Worm (Caenorhabditis elegans) whole organism, late embryonic: Measurements from ENCODE around the gene C14A4.8.

Experiments
- C08G9.2 ChIP-seq: sonication (generic microtip); optimal IDR thresholded peaks from 2 replicates; lab custom pipeline; 2016; ENCODE audit warnings: mild to moderate bottlenecking, missing genetic modification characterization, moderate library complexity, missing compliant biosample characterization
- C38D4.7 ChIP-seq: fragments of 200-800 bp; sonication (Bioruptor generic); optimal IDR thresholded peaks from 2 replicates; lab custom pipeline; 2018; ENCODE audit warnings: mild to moderate bottlenecking, missing genetic modification characterization, moderate library complexity, missing compliant biosample characterization
- F13H6.1 ChIP-seq: sonication (generic microtip); optimal IDR thresholded peaks from 2 replicates; lab custom pipeline; 2016; ENCODE audit warnings: missing genetic modification characterization, missing compliant biosample characterization
- K02D7.2 ChIP-seq: sonication (generic microtip); optimal IDR thresholded peaks from 2 replicates; lab custom pipeline; 2017; ENCODE audit warnings: mild to moderate bottlenecking, missing genetic modification characterization, missing compliant biosample characterization
- T23F11.4 ChIP-seq: fragments of 200-800 bp; sonication (Bioruptor generic); optimal IDR thresholded peaks from 2 replicates; lab custom pipeline; 2018; ENCODE audit warnings: mild to moderate bottlenecking, missing genetic modification characterization, missing compliant biosample characterization
- Y22D7AL.16 ChIP-seq: sonication (generic microtip); optimal IDR thresholded peaks from 2 replicates; lab custom pipeline; 2016; ENCODE audit warnings: missing genetic modification characterization, missing compliant biosample characterization
- ahr-1 ChIP-seq: sonication (generic microtip); optimal IDR thresholded peaks from 2 replicates; lab custom pipeline; 2016; ENCODE audit warnings: missing genetic modification characterization, missing compliant biosample characterization
- ama-1 ChIP-seq: fragments of 150-350 bp; optimal IDR thresholded peaks from 2 replicates; lab custom pipeline; 2014
- ceh-14 ChIP-seq: sonication (generic microtip); optimal IDR thresholded peaks from 2 replicates; lab custom pipeline; 2016; ENCODE audit warnings: missing genotype, missing genetic modification characterization, missing compliant biosample characterization
- ceh-18 ChIP-seq: sonication (generic microtip); optimal IDR thresholded peaks from 2 replicates; lab custom pipeline; 2016; ENCODE audit warnings: missing genetic modification characterization, missing compliant biosample characterization
- ceh-19 ChIP-seq: fragments of 200-800 bp; sonication (Bioruptor generic); optimal IDR thresholded peaks from 2 replicates; lab custom pipeline; 2018; ENCODE audit warnings: mild to moderate bottlenecking, missing genetic modification characterization, missing compliant biosample characterization
- ceh-2 ChIP-seq: sonication (generic microtip); optimal IDR thresholded peaks from 2 replicates; lab custom pipeline; 2016; ENCODE audit warnings: missing genotype, missing genetic modification characterization, missing compliant biosample characterization
- ceh-30 ChIP-seq: fragments of 150-350 bp; optimal IDR thresholded peaks from 2 replicates; lab custom pipeline; 2014; ENCODE audit warnings: missing biosample characterization, missing genetic modification characterization
- ceh-31 ChIP-seq: sonication (generic microtip); optimal IDR thresholded peaks from 2 replicates; lab custom pipeline; 2016; ENCODE audit warnings: missing genetic modification characterization, missing compliant biosample characterization
- ceh-6 ChIP-seq: fragments of 200-800 bp; sonication (Bioruptor generic); optimal IDR thresholded peaks from 2 replicates; lab custom pipeline; 2018; ENCODE audit warnings: mild to moderate bottlenecking, missing genetic modification characterization, missing compliant biosample characterization
- ceh-9 ChIP-seq: sonication (generic microtip); optimal IDR thresholded peaks from 2 replicates; lab custom pipeline; 2016; ENCODE audit warnings: mild to moderate bottlenecking, missing genetic modification characterization, inconsistent platforms, missing compliant biosample characterization
- che-1 ChIP-seq: sonication (generic microtip); optimal IDR thresholded peaks from 2 replicates; lab custom pipeline; 2016; ENCODE audit warnings: mild to moderate bottlenecking, missing genetic modification characterization, missing compliant biosample characterization
- dmd-4 ChIP-seq: sonication (generic microtip); optimal IDR thresholded peaks from 2 replicates; lab custom pipeline; 2016; ENCODE audit warnings: borderline replicate concordance, missing genetic modification characterization, missing compliant biosample characterization
- dve-1 ChIP-seq: sonication (generic microtip); optimal IDR thresholded peaks from 2 replicates; lab custom pipeline; 2017; ENCODE audit warnings: antibody characterized with exemption, mild to moderate bottlenecking, missing genetic modification characterization, missing compliant biosample characterization
- elt-2 ChIP-seq: sonication (generic microtip); optimal IDR thresholded peaks from 2 replicates; lab custom pipeline; 2016; ENCODE audit warnings: missing genetic modification reagents, missing genetic modification characterization, missing compliant biosample characterization
- fax-1 ChIP-seq: sonication (generic microtip); optimal IDR thresholded peaks from 2 replicates; lab custom pipeline; 2016; ENCODE audit warnings: missing genotype, missing genetic modification characterization, missing compliant biosample characterization
- fkh-10 ChIP-seq: fragments of 150-350 bp; optimal IDR thresholded peaks from 2 replicates; lab custom pipeline; 2014; ENCODE audit warnings: missing biosample characterization, missing genetic modification reagents, missing genetic modification characterization
- hlh-13 ChIP-seq: fragments of 200-800 bp; sonication (Bioruptor generic); optimal IDR thresholded peaks from 2 replicates; lab custom pipeline; 2018; ENCODE audit warnings: mild to moderate bottlenecking, missing genetic modification characterization, missing compliant biosample characterization
- hlh-15 ChIP-seq: sonication (generic microtip); optimal IDR thresholded peaks from 2 replicates; lab custom pipeline; 2016; ENCODE audit warnings: missing genetic modification characterization, missing compliant biosample characterization
- hlh-30 ChIP-seq: sonication (generic microtip); optimal IDR thresholded peaks from 2 replicates; lab custom pipeline; 2017; ENCODE audit warnings: antibody characterized with exemption, missing genetic modification characterization, missing compliant biosample characterization; ENCODE audit not compliant: insufficient read depth
- hlh-6 ChIP-seq: sonication (generic microtip); optimal IDR thresholded peaks from 2 replicates; lab custom pipeline; 2016; ENCODE audit warnings: missing genotype, missing genetic modification characterization, missing compliant biosample characterization
- hlh-8 ChIP-seq: sonication (generic microtip); optimal IDR thresholded peaks from 2 replicates; lab custom pipeline; 2016; ENCODE audit warnings: missing genotype, missing genetic modification characterization, missing compliant biosample characterization
- lin-11 ChIP-seq: fragments of 200-800 bp; sonication (Bioruptor generic); optimal IDR thresholded peaks from 2 replicates; lab custom pipeline; 2018; ENCODE audit warnings: mild to moderate bottlenecking, missing genetic modification characterization, missing compliant biosample characterization
- madf-2 ChIP-seq: sonication (generic microtip); optimal IDR thresholded peaks from 2 replicates; lab custom pipeline; 2017; ENCODE audit warnings: missing genetic modification characterization, missing compliant biosample characterization
- nfya-1 ChIP-seq: sonication (generic microtip); optimal IDR thresholded peaks from 2 replicates; lab custom pipeline; 2017; ENCODE audit warnings: missing genetic modification characterization, mild to moderate bottlenecking, missing compliant biosample characterization, antibody characterized with exemption, moderate library complexity
- nhr-11 ChIP-seq: fragments of 150-350 bp; optimal IDR thresholded peaks from 2 replicates; lab custom pipeline; 2014; ENCODE audit warnings: missing biosample characterization, missing genetic modification characterization
- nhr-232 ChIP-seq: sonication (generic microtip); optimal IDR thresholded peaks from 2 replicates; lab custom pipeline; 2016; ENCODE audit warnings: missing genetic modification characterization, missing compliant biosample characterization
- npax-4 ChIP-seq: sonication (generic microtip); optimal IDR thresholded peaks from 2 replicates; lab custom pipeline; 2016; ENCODE audit warnings: missing genetic modification characterization, missing compliant biosample characterization
- pat-9 ChIP-seq: fragments of 200-800 bp; sonication (Bioruptor generic); optimal IDR thresholded peaks from 2 replicates; lab custom pipeline; 2018; ENCODE audit warnings: mild to moderate bottlenecking, missing genetic modification characterization, moderate library complexity, missing compliant biosample characterization
- pax-1 ChIP-seq: fragments of 150-350 bp; optimal IDR thresholded peaks from 2 replicates; lab custom pipeline; 2014; ENCODE audit warnings: missing biosample characterization, missing genetic modification characterization
- pqm-1 ChIP-seq: sonication (generic microtip); optimal IDR thresholded peaks from 2 replicates; lab custom pipeline; 2016; ENCODE audit warnings: missing genetic modification characterization, missing compliant biosample characterization
- ref-2 ChIP-seq: sonication (generic microtip); optimal IDR thresholded peaks from 2 replicates; lab custom pipeline; 2016; ENCODE audit warnings: missing genetic modification characterization, missing compliant biosample characterization
- sdc-2 ChIP-seq: sonication (generic microtip); optimal IDR thresholded peaks from 2 replicates; lab custom pipeline; 2016; ENCODE audit warnings: missing genotype, missing genetic modification characterization, missing compliant biosample characterization
- syd-9 ChIP-seq: sonication (generic microtip); optimal IDR thresholded peaks from 2 replicates; lab custom pipeline; 2016; ENCODE audit warnings: mild to moderate bottlenecking, missing genetic modification characterization, moderate library complexity, missing compliant biosample characterization
- unc-42 ChIP-seq: sonication (generic microtip); optimal IDR thresholded peaks from 2 replicates; lab custom pipeline; 2016; ENCODE audit warnings: missing genotype, missing genetic modification characterization, missing compliant biosample characterization
- unc-55 ChIP-seq: sonication (generic microtip); optimal IDR thresholded peaks from 2 replicates; lab custom pipeline; 2017; ENCODE audit warnings: missing biosample characterization, missing genetic modification reagents, missing genetic modification characterization
- unc-86 ChIP-seq: sonication (generic microtip); optimal IDR thresholded peaks from 2 replicates; lab custom pipeline; 2016; ENCODE audit warnings: missing genetic modification characterization, missing compliant biosample characterization
- zip-5 ChIP-seq: sonication (generic microtip); optimal IDR thresholded peaks from 2 replicates; lab custom pipeline; 2016; ENCODE audit warnings: missing genetic modification characterization, missing compliant biosample characterization
- ztf-16 ChIP-seq: sonication (generic microtip); optimal IDR thresholded peaks from 2 replicates; lab custom pipeline; 2017; ENCODE audit warnings: missing genetic modification characterization, missing compliant biosample characterization

Gene C14A4.8

ce11 chrII:10570302-10570701 lies 27.6 kb downstream of the C14A4.8 start, which contains the start of gene txt-13:
TSS of gene txt-13 (plus strand) at chrII:10570602.
- TF ChIP-seq F13H6.1 (tag; lab: Kevin White, UChicago) (no peak), ceh-14 (no peak), fax-1 (tag; lab: Kevin White, UChicago) (no peak), ceh-18 (no peak), elt-2 (no peak), nfya-1 (tag; lab: Kevin White, UChicago) (no peak), lin-11 (tag; lab: Kevin White, UChicago) (no peak), unc-86 (tag; lab: Kevin White, UChicago) (no peak), ztf-16 (no peak)

- peak; percentile 13 for TF ChIP-seq unc-55 (GFP tag; lab: Kevin White, UChicago)
- no peak for TF ChIP-seq ceh-19 (GFP tag; lab: Kevin White, UChicago)
Measured at ce11 chrII:10569498-10569897, 28.4 kb downstream of the C14A4.8 start.

- TF ChIP-seq ztf-16 (no peak), T23F11.4 (GFP tag; lab: Kevin White, UChicago) (no peak), dve-1 (tag; lab: Kevin White, UChicago) (no peak), ceh-30 (no peak), ref-2 (tag; lab: Kevin White, UChicago) (no peak), zip-5 (tag; lab: Kevin White, UChicago) (no peak), ceh-6 (GFP tag; lab: Kevin White, UChicago) (no peak), ceh-14 (no peak), sdc-2 (tag; lab: Kevin White, UChicago) (no peak), ceh-2 (tag; lab: Kevin White, UChicago) (no peak), dmd-4 (tag; lab: Kevin White, UChicago) (no peak)
Measured at ce11 chrII:10566458-10566857, 31.5 kb downstream of the C14A4.8 start.

ce11 chrII:10564578-10564977 lies 33.4 kb downstream of the C14A4.8 start, which contains the start of the genes C06A1.6 and C06A1.7:
TSS of gene C06A1.6 (minus strand) at chrII:10564678.
TSS of gene C06A1.7 (plus strand) at chrII:10564891.
- no peak for TF ChIP-seq ceh-2 (tag; lab: Kevin White, UChicago)
- no peak for TF ChIP-seq pqm-1 (tag; lab: Kevin White, UChicago)
- TF ChIP-seq pax-1 (tag; lab: Kevin White, UChicago): no peak

- TF ChIP-seq K02D7.2: peak; percentile 79
- peak; percentile 96 for TF ChIP-seq elt-2
- peak; percentile 81 for TF ChIP-seq madf-2 (tag; lab: Kevin White, UChicago)
- TF ChIP-seq C08G9.2 (tag; lab: Kevin White, UChicago): peak; percentile 84
- TF ChIP-seq hlh-30: peak; percentile 89
- peak; percentile 20 for TF ChIP-seq npax-4 (tag; lab: Kevin White, UChicago)
- TF ChIP-seq ceh-2 (tag; lab: Kevin White, UChicago): peak; percentile 74
- TF ChIP-seq ama-1 (lab: Kevin White, UChicago): no peak
- peak; percentile 94 for TF ChIP-seq syd-9 (tag; lab: Kevin White, UChicago)
- peak; percentile 35 for TF ChIP-seq hlh-6 (tag; lab: Kevin White, UChicago)
- peak; percentile 24 for TF ChIP-seq hlh-13 (GFP tag; lab: Kevin White, UChicago)
- TF ChIP-seq zip-5 (tag; lab: Kevin White, UChicago): peak; percentile 30
- TF ChIP-seq pat-9 (tag; lab: Kevin White, UChicago): peak; percentile 92
- TF ChIP-seq ztf-16: peak; percentile 91
- TF ChIP-seq ceh-9 (tag; lab: Kevin White, UChicago): no peak
- no peak for TF ChIP-seq nhr-232 (tag; lab: Kevin White, UChicago)
- TF ChIP-seq ahr-1 (tag; lab: Kevin White, UChicago): peak; percentile 61
- peak; percentile 77 for TF ChIP-seq Y22D7AL.16
- TF ChIP-seq C38D4.7 (GFP tag; lab: Kevin White, UChicago): peak; percentile 46
- TF ChIP-seq dve-1 (tag; lab: Kevin White, UChicago): peak; percentile 99
- peak; percentile 98 for TF ChIP-seq ceh-31 (tag; lab: Kevin White, UChicago)
- TF ChIP-seq unc-42: peak; percentile 100
- TF ChIP-seq pqm-1 (tag; lab: Kevin White, UChicago): peak; percentile 77
- TF ChIP-seq hlh-15 (tag; lab: Kevin White, UChicago): peak; percentile 35
- TF ChIP-seq fkh-10 (GFP tag; lab: Kevin White, UChicago): peak; percentile 92
- peak; percentile 87 for TF ChIP-seq hlh-8 (tag; lab: Kevin White, UChicago)
- TF ChIP-seq nhr-11 (tag; lab: Kevin White, UChicago): peak; percentile 100
- TF ChIP-seq ceh-19 (GFP tag; lab: Kevin White, UChicago): peak; percentile 84
- peak; percentile 51 for TF ChIP-seq che-1 (tag; lab: Kevin White, UChicago)
- peak; percentile 99 for TF ChIP-seq nfya-1 (tag; lab: Kevin White, UChicago)
Measured at ce11 chrII:10563368-10563767, 34.6 kb downstream of the C14A4.8 start, which contains the start of gene cdc-48.1. TSS of gene cdc-48.1 (minus strand) at chrII:10563407.
